Fruit fly (Drosophila melanogaster) whole organism, embryonic: ENCODE data around the gene mat.

ENCODE experiments used
- Atf6 ChIP-seq: fragments of 200-800 bp; sonication (Bioruptor generic); IDR thresholded peaks from 2 replicates; pipeline ENCODE4 v1.3.6; 2022; ENCODE audit warnings: missing biosample characterization, missing genetic modification characterization
- CG10366 ChIP-seq: fragments of 200-800 bp; sonication (Bioruptor generic); IDR thresholded peaks from 2 replicates; pipeline ENCODE4 v1.3.6; 2022; ENCODE audit warnings: missing biosample characterization, missing genetic modification characterization
- CG11085 ChIP-seq: fragments of 200-800 bp; sonication (Bioruptor generic); IDR thresholded peaks from 2 replicates; pipeline ENCODE4 v1.3.6; 2022; ENCODE audit warnings: missing biosample characterization, missing genetic modification characterization
- CG12236 ChIP-seq: fragments of 200-800 bp; sonication (Bioruptor generic); optimal IDR thresholded peaks from 2 replicates; lab custom pipeline; 2016; ENCODE audit warnings: missing biosample characterization, missing genetic modification characterization
- CG12769 ChIP-seq: fragments of 200-800 bp; sonication (Bioruptor generic); optimal IDR thresholded peaks from 2 replicates; lab custom pipeline; 2019; ENCODE audit warnings: missing biosample characterization, mild to moderate bottlenecking, missing genetic modification characterization, moderate library complexity
- CG12942 ChIP-seq: fragments of 200-800 bp; sonication (Bioruptor generic); optimal IDR thresholded peaks from 3 replicates; lab custom pipeline; 2016; ENCODE audit warnings: missing biosample characterization, missing genetic modification characterization
- CG13894 ChIP-seq: fragments of 200-800 bp; sonication (Bioruptor generic); optimal IDR thresholded peaks from 3 replicates; lab custom pipeline; 2018; ENCODE audit warnings: missing biosample characterization, mild to moderate bottlenecking, missing genetic modification characterization, moderate library complexity
- CG14965 ChIP-seq: fragments of 200-800 bp; sonication (Bioruptor generic); optimal IDR thresholded peaks from 2 replicates; lab custom pipeline; 2016; ENCODE audit warnings: missing biosample characterization, missing genetic modification characterization, borderline replicate concordance
- CG1602 ChIP-seq: fragments of 200-800 bp; sonication (Bioruptor generic); optimal IDR thresholded peaks from 3 replicates; lab custom pipeline; 2016; ENCODE audit warnings: missing biosample characterization, missing genetic modification characterization
- CG1647 ChIP-seq: fragments of 200-800 bp; sonication (Bioruptor generic); optimal IDR thresholded peaks from 3 replicates; lab custom pipeline; 2016; ENCODE audit warnings: missing biosample characterization, missing genetic modification characterization
- CG18764 ChIP-seq: fragments of 200-800 bp; sonication (Bioruptor generic); optimal IDR thresholded peaks from 3 replicates; lab custom pipeline; 2016; ENCODE audit warnings: missing biosample characterization, missing genetic modification characterization
- CG2199 ChIP-seq: fragments of 200-800 bp; sonication (Bioruptor generic); IDR thresholded peaks from 3 replicates; pipeline ENCODE4 v1.3.6; 2022; ENCODE audit warnings: missing biosample characterization, missing genetic modification characterization
- CG2678 ChIP-seq: fragments of 200-800 bp; sonication (Bioruptor generic); optimal IDR thresholded peaks from 3 replicates; lab custom pipeline; 2019; ENCODE audit warnings: missing biosample characterization, mild to moderate bottlenecking, missing genetic modification characterization, moderate library complexity
- CG30403 ChIP-seq: fragments of 200-800 bp; sonication (Bioruptor generic); optimal IDR thresholded peaks from 3 replicates; lab custom pipeline; 2016; ENCODE audit warnings: missing biosample characterization, missing genetic modification characterization
- CG3065 ChIP-seq: fragments of 200-800 bp; sonication (Bioruptor generic); optimal IDR thresholded peaks from 2 replicates; lab custom pipeline; 2016; ENCODE audit warnings: missing biosample characterization, missing genetic modification characterization
- CG31388 ChIP-seq: fragments of 200-800 bp; sonication (Bioruptor generic); optimal IDR thresholded peaks from 2 replicates; lab custom pipeline; 2016; ENCODE audit warnings: missing biosample characterization, missing genetic modification characterization
- CG34376 ChIP-seq: fragments of 200-800 bp; sonication (Bioruptor generic); optimal IDR thresholded peaks from 2 replicates; lab custom pipeline; 2018; ENCODE audit warnings: missing biosample characterization, mild to moderate bottlenecking, missing genetic modification characterization
- CG34422 ChIP-seq: fragments of 200-800 bp; sonication (Bioruptor generic); IDR thresholded peaks from 3 replicates; pipeline ENCODE4 v1.3.6; 2022; ENCODE audit warnings: missing biosample characterization, missing genetic modification characterization
- CG5180 ChIP-seq: fragments of 200-800 bp; sonication (Bioruptor generic); optimal IDR thresholded peaks from 3 replicates; lab custom pipeline; 2017; ENCODE audit warnings: missing biosample characterization, missing genetic modification characterization, mild to moderate bottlenecking, moderate library complexity, missing genetic modification reagents
- CG7372 ChIP-seq: fragments of 200-800 bp; sonication (Bioruptor generic); IDR thresholded peaks from 2 replicates; pipeline ENCODE4 v1.3.6; 2022; ENCODE audit warnings: missing biosample characterization, missing genetic modification characterization
- CG8290 ChIP-seq, 3 experiments: fragments of 200-800 bp; sonication (Bioruptor generic); optimal IDR thresholded peaks; 2 replicates each; lab custom pipeline; 2016 to 2019; ENCODE audit warnings: missing biosample characterization in 3 of 3, missing genetic modification characterization in 3 of 3, mild to moderate bottlenecking in 2 of 3, moderate library complexity in 1 of 3
- CrebB ChIP-seq: fragments of 200-800 bp; sonication (Bioruptor generic); optimal IDR thresholded peaks from 3 replicates; lab custom pipeline; 2018; ENCODE audit warnings: missing biosample characterization, mild to moderate bottlenecking, missing genetic modification characterization
- Dll ChIP-seq: fragments of 200-800 bp; sonication (Bioruptor generic); IDR thresholded peaks from 4 replicates; pipeline ENCODE4 v1.3.6; 2022; ENCODE audit warnings: missing biosample characterization, missing genetic modification characterization; ENCODE audit not compliant: partially characterized antibody
- Dp ChIP-seq: fragments of 200-800 bp; sonication (Bioruptor generic); optimal IDR thresholded peaks from 2 replicates; lab custom pipeline; 2018; ENCODE audit warnings: missing biosample characterization, mild to moderate bottlenecking, missing genetic modification characterization, moderate library complexity
- Ets65A ChIP-seq: fragments of 200-800 bp; sonication (Bioruptor generic); peaks from one replicate; lab custom pipeline; 2016; ENCODE audit warnings: missing biosample characterization, missing genetic modification characterization
- HLH3B ChIP-seq: fragments of 200-800 bp; sonication (Bioruptor generic); IDR thresholded peaks from 2 replicates; pipeline ENCODE4 v1.3.6; 2022; ENCODE audit warnings: missing biosample characterization, missing genetic modification characterization
- HLHmδ ChIP-seq: fragments of 200-800 bp; sonication (Bioruptor generic); optimal IDR thresholded peaks from 2 replicates; lab custom pipeline; 2018; ENCODE audit warnings: missing biosample characterization, mild to moderate bottlenecking, missing genetic modification characterization, moderate library complexity
- Med ChIP-seq: fragments of 200-800 bp; sonication (Bioruptor generic); peaks from one replicate; lab custom pipeline; 2016; ENCODE audit warnings: missing biosample characterization, missing genetic modification characterization, mild to moderate bottlenecking, inconsistent platforms, moderate library complexity
- NFAT ChIP-seq: fragments of 200-800 bp; sonication (Bioruptor generic); IDR thresholded peaks from 2 replicates; pipeline ENCODE4 v1.3.6; 2022; ENCODE audit warnings: missing biosample characterization, missing genetic modification characterization
- PHDP ChIP-seq: fragments of 200-800 bp; sonication (Bioruptor generic); optimal IDR thresholded peaks from 3 replicates; lab custom pipeline; 2018; ENCODE audit warnings: missing biosample characterization, mild to moderate bottlenecking, missing genetic modification characterization, moderate library complexity
- Poxn ChIP-seq: fragments of 200-800 bp; sonication (Bioruptor generic); IDR thresholded peaks from 2 replicates; pipeline ENCODE4 v1.3.6; 2022; ENCODE audit warnings: missing biosample characterization, missing genetic modification characterization
- ash1 ChIP-seq: fragments of 200-800 bp; sonication (Bioruptor generic); optimal IDR thresholded peaks from 2 replicates; lab custom pipeline; 2018; ENCODE audit warnings: missing biosample characterization, mild to moderate bottlenecking, missing genetic modification characterization
- btn ChIP-seq: fragments of 200-800 bp; sonication (Bioruptor generic); optimal IDR thresholded peaks from 2 replicates; lab custom pipeline; 2016; ENCODE audit warnings: missing biosample characterization, missing genetic modification characterization
- chif ChIP-seq, 2 experiments: fragments of 200-800 bp; sonication (Bioruptor generic); optimal IDR thresholded peaks; 3 replicates each; lab custom pipeline; 2016; ENCODE audit warnings: missing biosample characterization in 2 of 2, missing genetic modification characterization in 2 of 2
- dimm ChIP-seq: fragments of 200-800 bp; sonication (Bioruptor generic); IDR thresholded peaks from 2 replicates; pipeline ENCODE4 v1.3.6; 2022; ENCODE audit warnings: missing biosample characterization, missing genetic modification characterization
- dpn ChIP-seq, 2 experiments: fragments of 200-800 bp; sonication (Bioruptor generic); optimal IDR thresholded peaks; 3 replicates each; lab custom pipeline; 2016; ENCODE audit warnings: missing biosample characterization in 2 of 2, missing genetic modification characterization in 2 of 2
- gcm ChIP-seq: fragments of 200-800 bp; sonication (Bioruptor generic); optimal IDR thresholded peaks from 2 replicates; lab custom pipeline; 2019; ENCODE audit warnings: missing biosample characterization, mild to moderate bottlenecking, missing genetic modification characterization, moderate library complexity
- her ChIP-seq: fragments of 200-800 bp; sonication (Bioruptor generic); optimal IDR thresholded peaks from 2 replicates; lab custom pipeline; 2016; ENCODE audit warnings: missing biosample characterization, missing genetic modification characterization
- inv ChIP-seq: fragments of 200-800 bp; sonication (Bioruptor generic); IDR thresholded peaks from 2 replicates; pipeline ENCODE4 v1.3.6; 2022; ENCODE audit warnings: missing biosample characterization, missing genetic modification characterization; ENCODE audit not compliant: partially characterized antibody
- jigr1 ChIP-seq: fragments of 200-800 bp; sonication (Bioruptor generic); IDR thresholded peaks from 3 replicates; pipeline ENCODE4 v1.3.6; 2022; ENCODE audit warnings: missing biosample characterization, missing genetic modification characterization
- lola ChIP-seq, 3 experiments: fragments of >200 bp in 2 of 3; fragments of 200-800 bp in 1 of 3; sonication (Bioruptor generic) in 1 of 3; optimal IDR thresholded peaks; 2 replicates each; lab custom pipeline; 2017 to 2019; ENCODE audit warnings: missing biosample characterization in 3 of 3, missing genetic modification characterization in 3 of 3, mild to moderate bottlenecking in 1 of 3, moderate library complexity in 1 of 3
- maf-S ChIP-seq: fragments of 200-800 bp; sonication (Bioruptor generic); optimal IDR thresholded peaks from 2 replicates; lab custom pipeline; 2016; ENCODE audit warnings: missing biosample characterization, missing genetic modification characterization
- pho ChIP-seq: fragments of 200-800 bp; sonication (Bioruptor generic); optimal IDR thresholded peaks from 2 replicates; lab custom pipeline; 2016; ENCODE audit warnings: missing biosample characterization, missing genetic modification characterization
- pnt ChIP-seq: fragments of 200-800 bp; sonication (Bioruptor generic); optimal IDR thresholded peaks from 3 replicates; lab custom pipeline; 2016; ENCODE audit warnings: missing biosample characterization, missing genetic modification characterization
- sc ChIP-seq, 3 experiments: fragments of >200 bp in 2 of 3; fragments of 200-800 bp in 1 of 3; sonication (Bioruptor generic) in 1 of 3; optimal IDR thresholded peaks; 2 replicates in 2 of 3; 3 replicates in 1 of 3; lab custom pipeline; 2017; ENCODE audit warnings: mild to moderate bottlenecking in 1 of 3, missing biosample characterization in 1 of 3, missing genetic modification characterization in 1 of 3, missing genetic modification reagents in 1 of 3
- sens ChIP-seq: fragments of 200-800 bp; sonication (Bioruptor generic); peaks from one replicate; lab custom pipeline; 2016; ENCODE audit warnings: missing biosample characterization, missing genetic modification characterization
- sug ChIP-seq: fragments of 200-800 bp; optimal IDR thresholded peaks from 2 replicates; lab custom pipeline; 2019; ENCODE audit warnings: missing biosample characterization, mild to moderate bottlenecking, missing genetic modification characterization, moderate library complexity
- tin ChIP-seq: fragments of 200-800 bp; sonication (Bioruptor generic); optimal IDR thresholded peaks from 3 replicates; lab custom pipeline; 2016; ENCODE audit warnings: missing biosample characterization, missing genetic modification characterization
- twi ChIP-seq: fragments of 200-800 bp; optimal IDR thresholded peaks from 2 replicates; lab custom pipeline; 2019; ENCODE audit warnings: missing biosample characterization, mild to moderate bottlenecking, missing genetic modification characterization, moderate library complexity
- zen ChIP-seq: fragments of 200-800 bp; sonication (Bioruptor generic); optimal IDR thresholded peaks from 3 replicates; lab custom pipeline; 2018; ENCODE audit warnings: missing biosample characterization, mild to moderate bottlenecking, missing genetic modification characterization, moderate library complexity

The mat gene

DNA sequence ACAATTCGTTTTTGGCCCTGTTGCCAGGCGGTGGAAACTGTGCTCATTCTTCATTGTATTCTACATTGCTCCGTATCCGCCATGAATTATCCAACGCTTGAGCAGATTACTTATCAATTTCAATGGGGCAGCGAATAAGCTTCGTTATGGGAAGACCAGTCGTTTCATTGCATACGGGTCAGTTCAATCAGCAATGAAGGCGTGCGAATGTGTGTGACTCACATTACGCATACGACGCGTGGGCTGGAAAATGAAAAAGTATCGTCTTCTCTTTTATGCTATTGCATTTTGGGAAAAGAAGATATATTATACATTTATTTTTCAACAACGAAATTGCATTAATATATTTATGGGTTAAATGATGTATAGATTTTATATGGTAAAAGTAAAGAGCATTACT is 17.7 kb upstream of the mat start:
- TF ChIP-seq CG7372 (GFP tag; lab: Robert Waterston, UW) (0 out of 2 replicates have a peak, but pooled peaks have one; percentile 50), Dll (GFP tag; lab: Robert Waterston, UW) (no peak), CG10366 (no peak), CG3065 (GFP tag; lab: Kevin White, UChicago) (no peak), NFAT (GFP tag; lab: Robert Waterston, UW) (no peak), CG14965 (GFP tag; lab: Kevin White, UChicago) (no peak), Med (GFP tag; lab: Kevin White, UChicago) (peak; percentile 20), gcm (GFP tag; lab: Kevin White, UChicago) (peak; percentile 9), Ets65A (GFP tag; lab: Kevin White, UChicago) (peak; percentile 10), HLH3B (GFP tag; lab: Robert Waterston, UW) (no peak), CG1602 (GFP tag; lab: Kevin White, UChicago) (no peak), CG2199 (no peak), jigr1 (GFP tag; lab: Robert Waterston, UW) (no peak), chif (GFP tag; optimal IDR thresholded peaks at IDR 0.05; lab: Kevin White, UChicago) (no peak), dpn (GFP tag; optimal IDR thresholded peaks at IDR 0.05; lab: Kevin White, UChicago) (no peak), CG12942 (no peak), CG13894 (tag; lab: Kevin White, UChicago) (no peak), CG1647 (GFP tag; lab: Kevin White, UChicago) (no peak), CG30403 (GFP tag; lab: Kevin White, UChicago) (no peak), CrebB (tag; lab: Kevin White, UChicago) (no peak), sc (optimal IDR thresholded peaks at IDR 0.05; lab: Kevin White, UChicago) (no peak), sc (GFP tag; optimal IDR thresholded peaks at IDR 0.05; lab: Kevin White, UChicago) (no peak), Atf6 (GFP tag; lab: Robert Waterston, UW) (no peak)

DNA sequence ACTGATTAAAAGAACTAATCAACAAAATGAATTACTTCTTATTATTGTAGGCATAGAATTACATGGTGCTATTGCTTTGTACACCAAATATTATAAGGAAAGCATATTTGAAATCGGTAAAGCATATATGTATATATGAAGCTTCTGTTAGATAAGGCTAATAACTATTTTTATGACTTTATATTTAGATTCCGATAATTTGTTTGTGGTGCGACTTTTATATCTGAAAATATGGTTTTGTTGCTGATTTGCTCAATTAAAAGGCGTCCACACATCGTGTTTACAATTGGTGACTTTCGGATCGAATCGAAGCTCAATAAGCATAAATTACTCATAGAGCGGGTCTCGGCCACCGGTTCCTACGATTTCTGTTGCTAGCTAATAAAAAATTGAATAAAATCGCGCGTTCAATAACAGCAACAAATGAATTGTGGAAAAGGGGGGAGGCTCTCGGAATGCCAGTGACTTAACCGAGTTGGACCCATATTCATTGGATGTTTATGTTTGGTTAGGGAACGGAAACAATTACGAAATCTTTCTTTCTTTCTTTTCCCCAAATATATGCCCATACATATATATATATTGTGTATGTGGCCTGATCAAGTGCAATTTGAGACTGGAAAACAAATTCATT is 17.0 kb upstream of the mat start:
- TF ChIP-seq lola (GFP tag; optimal IDR thresholded peaks at IDR 0.05; lab: Kevin White, UChicago) (no peak), sens (peak; percentile 8), ash1 (GFP tag; lab: Kevin White, UChicago) (no peak), btn (no peak), CG34422 (GFP tag; lab: Robert Waterston, UW) (no peak), CG12236 (GFP tag; lab: Kevin White, UChicago) (no peak), inv (GFP tag; lab: Robert Waterston, UW) (no peak), pnt (GFP tag; lab: Kevin White, UChicago) (no peak), dimm (GFP tag; lab: Robert Waterston, UW) (no peak), CG5180 (GFP tag; lab: Kevin White, UChicago) (no peak), tin (no peak), sug (tag; lab: Kevin White, UChicago) (peak; percentile 20), zen (tag; lab: Kevin White, UChicago) (no peak), CG11085 (GFP tag; lab: Robert Waterston, UW) (no peak), CG18764 (GFP tag; lab: Kevin White, UChicago) (no peak), pho (no peak), CG34376 (GFP tag; lab: Kevin White, UChicago) (peak; percentile 56), CG2678 (tag; lab: Kevin White, UChicago) (peak; percentile 11), CG12769 (tag; lab: Kevin White, UChicago) (peak; percentile 8), CG31388 (no peak), PHDP (tag; lab: Kevin White, UChicago) (peak; percentile 19), HLHmδ (GFP tag; lab: Kevin White, UChicago) (no peak), Dp (GFP tag; lab: Kevin White, UChicago) (no peak), twi (tag; lab: Kevin White, UChicago) (no peak), maf-S (GFP tag; lab: Kevin White, UChicago) (no peak), CG8290 (GFP tag; optimal IDR thresholded peaks at IDR 0.05; lab: Kevin White, UChicago) (no peak), CG8290 (tag; optimal IDR thresholded peaks at IDR 0.05; lab: Kevin White, UChicago) (no peak), Poxn (GFP tag; lab: Robert Waterston, UW) (no peak), her (GFP tag; lab: Kevin White, UChicago) (no peak)
